Worm (Caenorhabditis elegans) whole organism, L1 larva: ENCODE measurements around the gene F23F12.13.

Source experiments
- C34B4.2 ChIP-seq: sonication (generic microtip); optimal IDR thresholded peaks from 2 replicates; lab custom pipeline; 2017; ENCODE audit warnings: mild to moderate bottlenecking, missing genetic modification characterization, missing compliant biosample characterization
- aly-2 ChIP-seq: fragments of 150-350 bp; optimal IDR thresholded peaks from 2 replicates; lab custom pipeline; 2014; ENCODE audit warnings: missing biosample characterization, missing genetic modification characterization
- ama-1 ChIP-seq: fragments of 150-350 bp; optimal IDR thresholded peaks from 2 replicates; lab custom pipeline; 2014
- blmp-1 ChIP-seq: fragments of 150-350 bp; optimal IDR thresholded peaks from 2 replicates; lab custom pipeline; 2014; ENCODE audit warnings: missing biosample characterization, missing genetic modification characterization
- ceh-63 ChIP-seq: fragments of 200-800 bp; sonication (Bioruptor generic); optimal IDR thresholded peaks from 2 replicates; lab custom pipeline; 2018; ENCODE audit warnings: mild to moderate bottlenecking, missing genetic modification characterization, missing compliant biosample characterization
- ces-1 ChIP-seq: fragments of 150-350 bp; optimal IDR thresholded peaks from 2 replicates; lab custom pipeline; 2014; ENCODE audit warnings: missing biosample characterization, missing genetic modification reagents, missing genetic modification characterization
- dpl-1 ChIP-seq, 3 experiments: fragments of 150-350 bp in 2 of 3; sonication (generic microtip) in 1 of 3; optimal IDR thresholded peaks; 2 replicates each; lab custom pipeline; 2014 to 2017; ENCODE audit warnings: missing biosample characterization in 3 of 3, missing genetic modification characterization in 3 of 3, missing genetic modification reagents in 3 of 3
- dsc-1 ChIP-seq: sonication (generic microtip); optimal IDR thresholded peaks from 2 replicates; lab custom pipeline; 2016; ENCODE audit warnings: mild to moderate bottlenecking, missing genetic modification characterization, missing compliant biosample characterization
- efl-1 ChIP-seq, 4 experiments: fragments of 150-350 bp; optimal IDR thresholded peaks in 3 of 4; peaks in 1 of 4; 1 replicate in 1 of 4; 2 replicates in 3 of 4; lab custom pipeline; 2014; ENCODE audit warnings: missing biosample characterization in 2 of 4, missing genetic modification characterization in 2 of 4, missing genetic modification reagents in 2 of 4
- egl-27 ChIP-seq, 2 experiments: fragments of 150-350 bp in 1 of 2; sonication (generic microtip); optimal IDR thresholded peaks; 3 replicates each; lab custom pipeline; 2017 to 2018; ENCODE audit warnings: missing biosample characterization in 2 of 2, missing genetic modification characterization in 2 of 2, missing genetic modification reagents in 2 of 2
- elt-2 ChIP-seq: sonication (generic microtip); optimal IDR thresholded peaks from 2 replicates; lab custom pipeline; 2016; ENCODE audit warnings: missing genetic modification characterization, mild to moderate bottlenecking, inconsistent platforms, missing compliant biosample characterization, missing genetic modification reagents
- elt-3 ChIP-seq, 6 experiments: fragments of 150-350 bp in 1 of 6; sonication (generic microtip); optimal IDR thresholded peaks; 2 replicates each; lab custom pipeline; 2017 to 2018; ENCODE audit warnings: missing biosample characterization in 6 of 6, missing genetic modification characterization in 6 of 6, inconsistent platforms in 1 of 6
- fkh-10 ChIP-seq: sonication (generic microtip); optimal IDR thresholded peaks from 2 replicates; lab custom pipeline; 2017; ENCODE audit warnings: missing biosample characterization, missing genetic modification reagents, missing genetic modification characterization
- fos-1 ChIP-seq: fragments of 150-350 bp; optimal IDR thresholded peaks from 2 replicates; lab custom pipeline; 2014; ENCODE audit warnings: missing biosample characterization, missing genetic modification characterization
- hlh-17 ChIP-seq: fragments of 200-800 bp; sonication (Bioruptor generic); optimal IDR thresholded peaks from 2 replicates; lab custom pipeline; 2018; ENCODE audit warnings: missing genetic modification characterization, mild to moderate bottlenecking, missing compliant biosample characterization, moderate library complexity, borderline replicate concordance
- jun-1 ChIP-seq: fragments of 150-350 bp; optimal IDR thresholded peaks from 2 replicates; lab custom pipeline; 2014; ENCODE audit warnings: missing biosample characterization, missing genetic modification reagents, missing genetic modification characterization
- lin-13 ChIP-seq: fragments of 150-350 bp; optimal IDR thresholded peaks from 2 replicates; lab custom pipeline; 2014; ENCODE audit warnings: missing biosample characterization, missing genetic modification reagents, missing genetic modification characterization
- lin-14 ChIP-seq: fragments of 200-800 bp; sonication (Bioruptor generic); optimal IDR thresholded peaks from 2 replicates; lab custom pipeline; 2018; ENCODE audit warnings: mild to moderate bottlenecking, missing genetic modification characterization, moderate library complexity, missing compliant biosample characterization
- lin-35 ChIP-seq, 2 experiments: fragments of 150-350 bp; optimal IDR thresholded peaks; 2 replicates each; lab custom pipeline; 2014; ENCODE audit warnings: missing biosample characterization in 2 of 2, missing genetic modification characterization in 2 of 2, missing genetic modification reagents in 2 of 2
- lir-3 ChIP-seq: sonication (generic microtip); optimal IDR thresholded peaks from 2 replicates; lab custom pipeline; 2016; ENCODE audit warnings: mild to moderate bottlenecking, missing genetic modification characterization, moderate library complexity, missing compliant biosample characterization; ENCODE audit not compliant: poor library complexity
- lsy-2 ChIP-seq, 2 experiments: fragments of 150-350 bp; optimal IDR thresholded peaks; 2 replicates each; lab custom pipeline; 2014; ENCODE audit warnings: missing biosample characterization in 2 of 2, missing genetic modification characterization in 2 of 2
- mdl-1 ChIP-seq, 2 experiments: fragments of 150-350 bp; optimal IDR thresholded peaks; 2 replicates each; lab custom pipeline; 2014 to 2017; ENCODE audit warnings: missing biosample characterization in 2 of 2, missing genetic modification characterization in 2 of 2, inconsistent platforms in 1 of 2
- mef-2 ChIP-seq: fragments of 150-350 bp; optimal IDR thresholded peaks from 2 replicates; lab custom pipeline; 2014; ENCODE audit warnings: missing biosample characterization, missing genetic modification characterization
- nhr-12 ChIP-seq: sonication (generic microtip); optimal IDR thresholded peaks from 2 replicates; lab custom pipeline; 2017; ENCODE audit warnings: missing biosample characterization, missing genetic modification characterization
- nhr-20 ChIP-seq: sonication (generic microtip); optimal IDR thresholded peaks from 2 replicates; lab custom pipeline; 2016; ENCODE audit warnings: mild to moderate bottlenecking, missing genetic modification characterization, missing compliant biosample characterization
- nhr-237 ChIP-seq: fragments of 150-350 bp; optimal IDR thresholded peaks from 2 replicates; lab custom pipeline; 2014; ENCODE audit warnings: missing biosample characterization, missing genetic modification characterization
- nhr-71 ChIP-seq: sonication (generic microtip); optimal IDR thresholded peaks from 2 replicates; lab custom pipeline; 2016; ENCODE audit warnings: mild to moderate bottlenecking, missing genetic modification characterization, moderate library complexity, missing compliant biosample characterization
- nhr-77 ChIP-seq: fragments of 150-350 bp; optimal IDR thresholded peaks from 2 replicates; lab custom pipeline; 2014; ENCODE audit warnings: missing biosample characterization, missing genetic modification characterization
- nhr-90 ChIP-seq: sonication (generic microtip); optimal IDR thresholded peaks from 2 replicates; lab custom pipeline; 2016; ENCODE audit warnings: mild to moderate bottlenecking, missing genetic modification characterization, missing compliant biosample characterization; ENCODE audit not compliant: poor library complexity
- pax-3 ChIP-seq: fragments of 200-800 bp; sonication (Bioruptor generic); optimal IDR thresholded peaks from 2 replicates; lab custom pipeline; 2018; ENCODE audit warnings: mild to moderate bottlenecking, missing genetic modification characterization, moderate library complexity, missing compliant biosample characterization
- rnt-1 ChIP-seq: sonication (generic microtip); optimal IDR thresholded peaks from 2 replicates; lab custom pipeline; 2016; ENCODE audit warnings: mild to moderate bottlenecking, missing genetic modification characterization, moderate library complexity, missing compliant biosample characterization
- skn-1 ChIP-seq: fragments of 150-350 bp; optimal IDR thresholded peaks from 2 replicates; lab custom pipeline; 2014; ENCODE audit warnings: missing biosample characterization, missing genetic modification characterization
- sup-37 ChIP-seq: fragments of 200-800 bp; sonication (Bioruptor generic); optimal IDR thresholded peaks from 2 replicates; lab custom pipeline; 2018; ENCODE audit warnings: mild to moderate bottlenecking, missing genetic modification characterization, missing compliant biosample characterization
- unc-30 ChIP-seq: sonication (generic microtip); optimal IDR thresholded peaks from 2 replicates; lab custom pipeline; 2017; ENCODE audit warnings: missing biosample characterization, missing genetic modification characterization
- unc-62 ChIP-seq: fragments of 150-350 bp; optimal IDR thresholded peaks from 2 replicates; lab custom pipeline; 2014; ENCODE audit warnings: missing biosample characterization, missing genetic modification reagents, missing genetic modification characterization
- unc-86 ChIP-seq: sonication (generic microtip); optimal IDR thresholded peaks from 2 replicates; lab custom pipeline; 2016; ENCODE audit warnings: missing genetic modification characterization, missing compliant biosample characterization
- unc-98 ChIP-seq: fragments of 200-800 bp; sonication (Bioruptor generic); IDR thresholded peaks from 2 replicates; pipeline ENCODE4 v1.3.6; 2022; ENCODE audit warnings: missing genetic modification characterization, missing compliant biosample characterization
- zag-1 ChIP-seq: fragments of 150-350 bp; optimal IDR thresholded peaks from 2 replicates; lab custom pipeline; 2014; ENCODE audit warnings: missing biosample characterization, missing genetic modification characterization
- zip-4 ChIP-seq: fragments of 200-800 bp; sonication (Bioruptor generic); optimal IDR thresholded peaks from 2 replicates; lab custom pipeline; 2018; ENCODE audit warnings: mild to moderate bottlenecking, missing genetic modification characterization, moderate library complexity, missing compliant biosample characterization
- ztf-11 ChIP-seq, 2 experiments: sonication (generic microtip); optimal IDR thresholded peaks; 2 replicates each; lab custom pipeline; 2016 to 2017; ENCODE audit warnings: missing genetic modification characterization in 2 of 2, missing biosample characterization in 1 of 2, missing compliant biosample characterization in 1 of 2
- ztf-4 ChIP-seq: fragments of 150-350 bp; optimal IDR thresholded peaks from 2 replicates; lab custom pipeline; 2014; ENCODE audit warnings: missing biosample characterization, missing genetic modification characterization

The F23F12.13 gene

DNA sequence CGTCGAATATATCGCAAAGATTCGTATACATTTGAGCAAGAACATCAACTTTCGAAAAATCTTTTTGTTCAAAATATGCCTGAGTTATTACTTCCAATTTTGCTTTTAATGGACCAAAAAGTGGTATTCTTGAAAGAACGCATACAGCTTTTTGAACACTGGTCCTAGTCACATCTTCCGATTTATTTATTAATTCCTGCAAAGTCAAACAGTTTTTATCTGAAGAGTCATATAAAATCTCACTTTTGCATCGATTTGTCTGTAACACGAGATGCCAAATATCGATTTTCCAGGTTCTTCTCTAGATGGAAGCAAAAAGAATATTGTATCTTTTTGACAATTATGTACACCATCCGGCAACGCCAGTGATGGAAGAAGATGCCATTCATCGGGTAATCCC is 45.6 kb upstream of the F23F12.13 start:
- TF ChIP-seq jun-1 (tag; lab: Kevin White, UChicago) (no peak), egl-27 (tag; optimal IDR thresholded peaks at IDR 0.05; lab: Kevin White, UChicago) (no peak), efl-1 (optimal IDR thresholded peaks at IDR 0.05; lab: Kevin White, UChicago) (no peak), efl-1 (GFP tag; optimal IDR thresholded peaks at IDR 0.05 in 1 of 2; lab: Kevin White, UChicago) (peak in 1 of 2 experiments; percentile 12)

DNA sequence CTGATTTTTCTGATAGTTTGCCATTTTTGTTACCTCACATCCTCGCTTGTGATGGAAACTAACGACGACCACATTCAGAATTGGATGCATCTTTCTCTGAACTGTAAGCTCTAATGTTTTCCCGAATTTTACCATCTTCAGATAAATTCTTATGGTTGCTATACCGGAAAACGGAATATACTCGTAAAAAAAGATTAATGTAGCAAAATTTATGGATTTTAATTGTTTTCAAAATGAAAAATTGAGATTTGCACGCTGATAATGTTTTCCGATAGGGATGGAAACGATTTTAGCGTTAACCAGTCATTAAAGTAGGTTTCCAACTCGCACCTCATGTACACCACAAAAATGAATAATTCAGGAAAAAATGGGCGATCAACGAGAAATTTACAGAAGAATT is 44.9 kb upstream of the F23F12.13 start, which contains the start of gene T26A5.6:
T26A5.6 (minus strand) TSS at position 101 of the 400 bp plus-strand sequence.
- no peak for TF ChIP-seq mdl-1 (tag; optimal IDR thresholded peaks at IDR 0.05; lab: Kevin White, UChicago)
- TF ChIP-seq ztf-11 (tag; optimal IDR thresholded peaks at IDR 0.05; lab: Kevin White, UChicago), result no peak
- no peak for TF ChIP-seq lin-13 (GFP tag; lab: Kevin White, UChicago)
- no peak for TF ChIP-seq rnt-1 (tag; lab: Kevin White, UChicago)
- TF ChIP-seq pax-3, result no peak
- no peak for TF ChIP-seq zag-1 (tag; lab: Kevin White, UChicago)
- TF ChIP-seq ama-1 (lab: Kevin White, UChicago), result no peak
- no peak for TF ChIP-seq aly-2
- TF ChIP-seq unc-30 (tag; lab: Kevin White, UChicago), result no peak
- TF ChIP-seq fkh-10 (GFP tag; lab: Kevin White, UChicago), result no peak
- no peak for TF ChIP-seq fos-1 (tag; lab: Kevin White, UChicago)
- TF ChIP-seq nhr-71, result no peak
- no peak for TF ChIP-seq lin-14 (GFP tag; lab: Kevin White, UChicago)
- no peak for TF ChIP-seq nhr-77 (tag; lab: Kevin White, UChicago)
- TF ChIP-seq skn-1, result no peak
- no peak for TF ChIP-seq C34B4.2 (tag; lab: Kevin White, UChicago)
- no peak for TF ChIP-seq ceh-63
- no peak for TF ChIP-seq mef-2 (tag; lab: Kevin White, UChicago)

DNA sequence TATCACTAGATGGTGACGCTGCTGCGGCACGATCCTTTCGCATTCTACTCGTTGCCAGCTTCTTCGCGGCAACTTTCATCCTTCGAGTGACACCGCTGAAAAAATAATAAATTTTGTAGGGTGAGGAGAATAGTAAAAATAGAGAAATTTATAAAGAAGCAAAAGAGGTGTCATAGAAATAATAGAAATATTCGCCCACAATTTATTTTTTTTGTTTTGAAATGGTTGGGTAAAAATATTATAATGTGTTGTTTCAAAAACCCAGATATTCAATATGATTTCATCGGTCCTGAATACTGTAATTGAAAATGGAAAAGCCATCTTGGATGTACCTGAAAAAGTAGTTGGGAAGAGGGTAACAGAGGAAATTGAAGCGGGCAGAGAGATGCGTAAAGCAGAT is 43.2 kb upstream of the F23F12.13 start, which contains the start of gene set-1:
set-1 (minus strand) TSS at position 101 of the 400 bp plus-strand sequence.
- TF ChIP-seq hlh-17 (no peak), dsc-1 (tag; lab: Kevin White, UChicago) (no peak), aly-2 (no peak), mdl-1 (tag; optimal IDR thresholded peaks at IDR 0.05; lab: Kevin White, UChicago) (no peak), pax-3 (no peak), efl-1 (optimal IDR thresholded peaks at IDR 0.05; lab: Kevin White, UChicago) (no peak), efl-1 (GFP tag; optimal IDR thresholded peaks at IDR 0.05 in 1 of 2; lab: Kevin White, UChicago) (no peak), elt-2 (tag; lab: Kevin White, UChicago) (no peak), nhr-237 (tag; lab: Kevin White, UChicago) (no peak), unc-30 (tag; lab: Kevin White, UChicago) (no peak), nhr-20 (tag; lab: Kevin White, UChicago) (no peak), nhr-12 (no peak), fkh-10 (GFP tag; lab: Kevin White, UChicago) (no peak), elt-3 (tag; optimal IDR thresholded peaks at IDR 0.05; lab: Kevin White, UChicago) (no peak), unc-62 (GFP tag; lab: Kevin White, UChicago) (no peak), lsy-2 (tag; optimal IDR thresholded peaks at IDR 0.05; lab: Kevin White, UChicago) (no peak), sup-37 (no peak), ztf-4 (tag; lab: Kevin White, UChicago) (no peak), mef-2 (tag; lab: Kevin White, UChicago) (no peak)

DNA sequence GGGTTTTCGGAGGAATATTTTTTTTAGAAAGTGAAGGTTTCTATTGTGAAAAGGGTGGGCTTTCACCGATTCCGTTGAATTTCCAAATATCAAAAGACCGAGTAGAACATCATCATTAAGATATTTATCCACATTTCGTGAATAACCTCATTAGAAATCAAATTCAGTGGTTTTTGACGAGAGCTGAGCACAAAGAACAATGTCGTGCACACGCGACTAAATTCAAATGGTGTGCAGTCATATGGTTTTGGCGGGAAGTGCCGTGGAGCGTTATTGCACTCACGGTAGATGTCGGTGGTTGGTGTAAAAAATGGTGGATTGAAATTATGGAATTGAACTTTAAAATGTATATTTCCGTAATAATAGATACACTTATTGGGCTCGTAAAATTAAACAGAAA is 42.8 kb upstream of the F23F12.13 start:
- no peak for TF ChIP-seq unc-86
- no peak for TF ChIP-seq nhr-90 (tag; lab: Kevin White, UChicago)
- peak; percentile 19 for TF ChIP-seq nhr-71
- TF ChIP-seq dpl-1 (GFP tag; optimal IDR thresholded peaks at IDR 0.05; lab: Kevin White, UChicago), result peak; percentile 20 to 76 (median 64)
- peak; percentile 16 for TF ChIP-seq lin-14 (GFP tag; lab: Kevin White, UChicago)
- no peak for TF ChIP-seq zip-4 (GFP tag; lab: Kevin White, UChicago)
- TF ChIP-seq efl-1 (optimal IDR thresholded peaks at IDR 0.05; lab: Kevin White, UChicago), result peak; percentile 38 to 75
- peak; percentile 53 to 94 for TF ChIP-seq efl-1 (GFP tag; optimal IDR thresholded peaks at IDR 0.05 in 1 of 2; lab: Kevin White, UChicago)
- no peak for TF ChIP-seq lir-3 (tag; lab: Kevin White, UChicago)
- peak; percentile 60 for TF ChIP-seq blmp-1 (tag; lab: Kevin White, UChicago)
- TF ChIP-seq mdl-1 (tag; optimal IDR thresholded peaks at IDR 0.05; lab: Kevin White, UChicago), result no peak
- peak; percentile 29 to 54 for TF ChIP-seq lin-35 (GFP tag; optimal IDR thresholded peaks at IDR 0.05; lab: Kevin White, UChicago)
- peak in 1 of 2 experiments; percentile 31 for TF ChIP-seq lsy-2 (tag; optimal IDR thresholded peaks at IDR 0.05; lab: Kevin White, UChicago)
- TF ChIP-seq unc-98 (GFP tag; lab: Robert Waterston, UW), result no peak
- TF ChIP-seq ces-1 (GFP tag; lab: Kevin White, UChicago), result no peak
